Fruit fly (Drosophila melanogaster): ENCODE measurements around the gene CG14961.
A peak's percentile ranks its signal among the peaks of the same experiment; 100 is the strongest.

The CG14961 gene

dm6 chr3L:3303087-3303526, 26.8 kb upstream of the CG14961 start, which contains the start of gene CG14968:
TSS of gene CG14968 (minus strand) at chr3L:3303112.
- TF ChIP-seq fru (GFP tag; optimal IDR thresholded peaks at IDR 0.05) (peak; percentile 92), Hnf4 (GFP tag; optimal IDR thresholded peaks at IDR 0.05) (peak; percentile 86), h (GFP tag; optimal IDR thresholded peaks at IDR 0.05) (peak; percentile 99), foxo (GFP tag; optimal IDR thresholded peaks at IDR 0.05) (peak; percentile 76 to 96), ey (GFP tag; optimal IDR thresholded peaks at IDR 0.05) (peak; percentile 91), rgr (GFP tag; optimal IDR thresholded peaks at IDR 0.05) (peak; percentile 98), pan (optimal IDR thresholded peaks at IDR 0.05) (no peak), brk (GFP tag; optimal IDR thresholded peaks at IDR 0.05) (peak; percentile 93), Myc (optimal IDR thresholded peaks at IDR 0.05) (peak; percentile 93), tai (GFP tag; optimal IDR thresholded peaks at IDR 0.05) (peak; percentile 72), GATAd (GFP tag; optimal IDR thresholded peaks at IDR 0.05) (peak; percentile 16), dmrt93B (GFP tag; optimal IDR thresholded peaks at IDR 0.05) (peak; percentile 92), CG9705 (GFP tag; optimal IDR thresholded peaks at IDR 0.05) (peak; percentile 86), dl (GFP tag; optimal IDR thresholded peaks at IDR 0.05; ENCODE audit: insufficient read depth in 1 of 2, partially characterized antibody in 2 of 2) (no peak), br (GFP tag; optimal IDR thresholded peaks at IDR 0.05) (peak; percentile 90), Jra (GFP tag; optimal IDR thresholded peaks at IDR 0.05) (peak; percentile 63), HLH106 (tag; optimal IDR thresholded peaks at IDR 0.05) (peak; percentile 95), lola (GFP tag; optimal IDR thresholded peaks at IDR 0.05) (no peak), Vsx2 (GFP tag; optimal IDR thresholded peaks at IDR 0.05; ENCODE audit: partially characterized antibody) (no peak), sv (GFP tag; optimal IDR thresholded peaks at IDR 0.05) (peak; percentile 91), CG32264 (GFP tag; optimal IDR thresholded peaks at IDR 0.05) (peak; percentile 90), Hr83 (GFP tag; optimal IDR thresholded peaks at IDR 0.05; ENCODE audit: poor library complexity, severe bottlenecking) (peak; percentile 83), Dfd (GFP tag; optimal IDR thresholded peaks at IDR 0.05) (no peak), psq (GFP tag; optimal IDR thresholded peaks at IDR 0.05) (peak; percentile 94), Mio (GFP tag; optimal IDR thresholded peaks at IDR 0.05) (peak; percentile 26), sage (GFP tag; optimal IDR thresholded peaks at IDR 0.05) (peak; percentile 96), Hr78 (GFP tag; optimal IDR thresholded peaks at IDR 0.05) (no peak), Rel (GFP tag; optimal IDR thresholded peaks at IDR 0.05) (peak; percentile 70), Rel (tag; optimal IDR thresholded peaks at IDR 0.05) (peak; percentile 92), Dif (GFP tag; optimal IDR thresholded peaks at IDR 0.05; ENCODE audit: partially characterized antibody) (no peak), CrebA (GFP tag; optimal IDR thresholded peaks at IDR 0.05; ENCODE audit: borderline replicate concordance) (peak; percentile 85), usp (GFP tag; optimal IDR thresholded peaks at IDR 0.05) (no peak), woc (GFP tag; optimal IDR thresholded peaks at IDR 0.05) (peak; percentile 78), N (GFP tag; optimal IDR thresholded peaks at IDR 0.05) (no peak), dsf (GFP tag; optimal IDR thresholded peaks at IDR 0.05; ENCODE audit: borderline replicate concordance) (peak; percentile 43), OdsH (GFP tag; optimal IDR thresholded peaks at IDR 0.05) (peak; percentile 98), Abd-B (GFP tag; optimal IDR thresholded peaks at IDR 0.05) (no peak), jim (GFP tag; optimal IDR thresholded peaks at IDR 0.05) (no peak), Sp1 (GFP tag; optimal IDR thresholded peaks at IDR 0.05) (peak; percentile 98)

dm6 chr3L:3303534-3304459, 26.1 kb upstream of the CG14961 start, which contains the start of gene ZnT63C:
TSS of gene ZnT63C (plus strand) at chr3L:3303708.
- TF ChIP-seq HLH106 (tag; optimal IDR thresholded peaks at IDR 0.05), result peak; percentile 19
- no peak for TF ChIP-seq psq (GFP tag; optimal IDR thresholded peaks at IDR 0.05)
- no peak for TF ChIP-seq CG9705 (GFP tag; optimal IDR thresholded peaks at IDR 0.05)
- TF ChIP-seq dsf (GFP tag; optimal IDR thresholded peaks at IDR 0.05; ENCODE audit: borderline replicate concordance), result no peak
- TF ChIP-seq lola (GFP tag; optimal IDR thresholded peaks at IDR 0.05), result no peak
- TF ChIP-seq Rel (GFP tag; optimal IDR thresholded peaks at IDR 0.05), result no peak
- TF ChIP-seq Rel (tag; optimal IDR thresholded peaks at IDR 0.05), result peak; percentile 77
- TF ChIP-seq OdsH (GFP tag; optimal IDR thresholded peaks at IDR 0.05), result no peak
- peak; percentile 39 for TF ChIP-seq Dif (GFP tag; optimal IDR thresholded peaks at IDR 0.05; ENCODE audit: partially characterized antibody)
- no peak for TF ChIP-seq tai (GFP tag; optimal IDR thresholded peaks at IDR 0.05)
- TF ChIP-seq Vsx2 (GFP tag; optimal IDR thresholded peaks at IDR 0.05; ENCODE audit: partially characterized antibody), result peak; percentile 25
- peak; percentile 39 for TF ChIP-seq jim (GFP tag; optimal IDR thresholded peaks at IDR 0.05)
- TF ChIP-seq usp (GFP tag; optimal IDR thresholded peaks at IDR 0.05), result no peak
- no peak for TF ChIP-seq Abd-B (GFP tag; optimal IDR thresholded peaks at IDR 0.05)
- no peak for TF ChIP-seq Jra (GFP tag; optimal IDR thresholded peaks at IDR 0.05)
- TF ChIP-seq sv (GFP tag; optimal IDR thresholded peaks at IDR 0.05), result no peak
- TF ChIP-seq Myc (optimal IDR thresholded peaks at IDR 0.05), result no peak
- no peak for TF ChIP-seq ey (GFP tag; optimal IDR thresholded peaks at IDR 0.05)
- TF ChIP-seq sage (GFP tag; optimal IDR thresholded peaks at IDR 0.05), result peak; percentile 27
- no peak for TF ChIP-seq brk (GFP tag; optimal IDR thresholded peaks at IDR 0.05)
- TF ChIP-seq GATAd (GFP tag; optimal IDR thresholded peaks at IDR 0.05), result no peak
- no peak for TF ChIP-seq pan (optimal IDR thresholded peaks at IDR 0.05)
- TF ChIP-seq fru (GFP tag; optimal IDR thresholded peaks at IDR 0.05), result no peak
- TF ChIP-seq Sp1 (GFP tag; optimal IDR thresholded peaks at IDR 0.05), result peak; percentile 21
- TF ChIP-seq Mio (GFP tag; optimal IDR thresholded peaks at IDR 0.05), result no peak
- no peak for TF ChIP-seq N (GFP tag; optimal IDR thresholded peaks at IDR 0.05)
- TF ChIP-seq rgr (GFP tag; optimal IDR thresholded peaks at IDR 0.05), result no peak
- no peak for TF ChIP-seq CG32264 (GFP tag; optimal IDR thresholded peaks at IDR 0.05)
- TF ChIP-seq CrebA (GFP tag; optimal IDR thresholded peaks at IDR 0.05; ENCODE audit: borderline replicate concordance), result no peak
- peak; percentile 23 for TF ChIP-seq woc (GFP tag; optimal IDR thresholded peaks at IDR 0.05)
- TF ChIP-seq h (GFP tag; optimal IDR thresholded peaks at IDR 0.05), result peak; percentile 39
- no peak for TF ChIP-seq dl (GFP tag; optimal IDR thresholded peaks at IDR 0.05; ENCODE audit: insufficient read depth in 1 of 2, partially characterized antibody in 2 of 2)
- no peak for TF ChIP-seq Hr78 (GFP tag; optimal IDR thresholded peaks at IDR 0.05)
- TF ChIP-seq Dfd (GFP tag; optimal IDR thresholded peaks at IDR 0.05), result no peak
- no peak for TF ChIP-seq foxo (GFP tag; optimal IDR thresholded peaks at IDR 0.05)
- TF ChIP-seq Hnf4 (GFP tag; optimal IDR thresholded peaks at IDR 0.05), result peak; percentile 9

Measured in whole organism, wandering third instar larva.